Worm (Caenorhabditis elegans) whole organism, late embryonic: ENCODE data around the gene ech-3.
A peak's percentile ranks its signal among the peaks of the same experiment; 100 is the strongest.

Experiments
- K09A11.1 ChIP-seq: sonication (generic microtip); optimal IDR thresholded peaks from 2 replicates; lab custom pipeline; 2017; ENCODE audit warnings: antibody characterized with exemption, mild to moderate bottlenecking, missing genetic modification characterization, missing compliant biosample characterization; ENCODE audit not compliant: insufficient read depth
- T23F11.4 ChIP-seq: fragments of 200-800 bp; sonication (Bioruptor generic); optimal IDR thresholded peaks from 2 replicates; lab custom pipeline; 2018; ENCODE audit warnings: mild to moderate bottlenecking, missing genetic modification characterization, missing compliant biosample characterization
- ama-1 ChIP-seq: fragments of 150-350 bp; optimal IDR thresholded peaks from 2 replicates; lab custom pipeline; 2014
- ceh-18 ChIP-seq: sonication (generic microtip); optimal IDR thresholded peaks from 2 replicates; lab custom pipeline; 2016; ENCODE audit warnings: missing genetic modification characterization, missing compliant biosample characterization
- ceh-2 ChIP-seq: sonication (generic microtip); optimal IDR thresholded peaks from 2 replicates; lab custom pipeline; 2016; ENCODE audit warnings: missing genotype, missing genetic modification characterization, missing compliant biosample characterization
- ceh-30 ChIP-seq: fragments of 150-350 bp; optimal IDR thresholded peaks from 2 replicates; lab custom pipeline; 2014; ENCODE audit warnings: missing biosample characterization, missing genetic modification characterization
- ceh-34 ChIP-seq: sonication (generic microtip); optimal IDR thresholded peaks from 2 replicates; lab custom pipeline; 2016; ENCODE audit warnings: mild to moderate bottlenecking, missing genetic modification characterization, missing compliant biosample characterization
- ceh-45 ChIP-seq: fragments of 200-800 bp; sonication (Bioruptor generic); IDR thresholded peaks from 2 replicates; pipeline ENCODE4 v1.3.6; 2022; ENCODE audit warnings: missing genetic modification reagents, missing genetic modification characterization, missing compliant biosample characterization
- ceh-6 ChIP-seq: fragments of 200-800 bp; sonication (Bioruptor generic); optimal IDR thresholded peaks from 2 replicates; lab custom pipeline; 2018; ENCODE audit warnings: mild to moderate bottlenecking, missing genetic modification characterization, missing compliant biosample characterization
- ceh-9 ChIP-seq: sonication (generic microtip); optimal IDR thresholded peaks from 2 replicates; lab custom pipeline; 2016; ENCODE audit warnings: mild to moderate bottlenecking, missing genetic modification characterization, inconsistent platforms, missing compliant biosample characterization
- che-1 ChIP-seq: sonication (generic microtip); optimal IDR thresholded peaks from 2 replicates; lab custom pipeline; 2016; ENCODE audit warnings: mild to moderate bottlenecking, missing genetic modification characterization, missing compliant biosample characterization
- dve-1 ChIP-seq: sonication (generic microtip); optimal IDR thresholded peaks from 2 replicates; lab custom pipeline; 2017; ENCODE audit warnings: antibody characterized with exemption, mild to moderate bottlenecking, missing genetic modification characterization, missing compliant biosample characterization
- elt-2 ChIP-seq: sonication (generic microtip); optimal IDR thresholded peaks from 2 replicates; lab custom pipeline; 2016; ENCODE audit warnings: missing genetic modification reagents, missing genetic modification characterization, missing compliant biosample characterization
- fkh-6 ChIP-seq: sonication (generic microtip); optimal IDR thresholded peaks from 2 replicates; lab custom pipeline; 2016; ENCODE audit warnings: missing genetic modification characterization, missing compliant biosample characterization
- gmeb-2 ChIP-seq: sonication (generic microtip); optimal IDR thresholded peaks from 2 replicates; lab custom pipeline; 2016; ENCODE audit warnings: missing genetic modification characterization, inconsistent platforms, missing compliant biosample characterization
- hlh-13 ChIP-seq: fragments of 200-800 bp; sonication (Bioruptor generic); optimal IDR thresholded peaks from 2 replicates; lab custom pipeline; 2018; ENCODE audit warnings: mild to moderate bottlenecking, missing genetic modification characterization, missing compliant biosample characterization
- hlh-30 ChIP-seq: sonication (generic microtip); optimal IDR thresholded peaks from 2 replicates; lab custom pipeline; 2017; ENCODE audit warnings: antibody characterized with exemption, missing genetic modification characterization, missing compliant biosample characterization; ENCODE audit not compliant: insufficient read depth
- hlh-8 ChIP-seq: sonication (generic microtip); optimal IDR thresholded peaks from 2 replicates; lab custom pipeline; 2016; ENCODE audit warnings: missing genotype, missing genetic modification characterization, missing compliant biosample characterization
- lin-11 ChIP-seq: fragments of 200-800 bp; sonication (Bioruptor generic); optimal IDR thresholded peaks from 2 replicates; lab custom pipeline; 2018; ENCODE audit warnings: mild to moderate bottlenecking, missing genetic modification characterization, missing compliant biosample characterization
- madf-2 ChIP-seq: sonication (generic microtip); optimal IDR thresholded peaks from 2 replicates; lab custom pipeline; 2017; ENCODE audit warnings: missing genetic modification characterization, missing compliant biosample characterization
- mec-3 ChIP-seq: sonication (generic microtip); optimal IDR thresholded peaks from 2 replicates; lab custom pipeline; 2016; ENCODE audit warnings: borderline replicate concordance, missing genetic modification characterization, missing compliant biosample characterization
- nhr-232 ChIP-seq: sonication (generic microtip); optimal IDR thresholded peaks from 2 replicates; lab custom pipeline; 2016; ENCODE audit warnings: missing genetic modification characterization, missing compliant biosample characterization
- npax-4 ChIP-seq: sonication (generic microtip); optimal IDR thresholded peaks from 2 replicates; lab custom pipeline; 2016; ENCODE audit warnings: missing genetic modification characterization, missing compliant biosample characterization
- pax-1 ChIP-seq: fragments of 150-350 bp; optimal IDR thresholded peaks from 2 replicates; lab custom pipeline; 2014; ENCODE audit warnings: missing biosample characterization, missing genetic modification characterization
- pha-2 ChIP-seq: sonication (generic microtip); optimal IDR thresholded peaks from 2 replicates; lab custom pipeline; 2017; ENCODE audit warnings: mild to moderate bottlenecking, missing genetic modification characterization, missing compliant biosample characterization
- pros-1 ChIP-seq: fragments of 150-350 bp; optimal IDR thresholded peaks from 2 replicates; lab custom pipeline; 2014; ENCODE audit warnings: missing biosample characterization, missing genetic modification reagents, missing genetic modification characterization
- rnt-1 ChIP-seq: sonication (generic microtip); optimal IDR thresholded peaks from 2 replicates; lab custom pipeline; 2016; ENCODE audit warnings: missing genetic modification characterization, missing compliant biosample characterization
- sdc-2 ChIP-seq: sonication (generic microtip); optimal IDR thresholded peaks from 2 replicates; lab custom pipeline; 2016; ENCODE audit warnings: missing genotype, missing genetic modification characterization, missing compliant biosample characterization
- sox-2 ChIP-seq: fragments of 200-800 bp; sonication (Bioruptor generic); IDR thresholded peaks from 2 replicates; pipeline ENCODE4 v1.3.6; 2022; ENCODE audit warnings: missing genetic modification reagents, missing genetic modification characterization, missing compliant biosample characterization
- tbx-2 ChIP-seq: sonication (generic microtip); optimal IDR thresholded peaks from 2 replicates; lab custom pipeline; 2016; ENCODE audit warnings: missing genetic modification characterization, missing compliant biosample characterization
- unc-3 ChIP-seq, 2 experiments: fragments of 200-800 bp in 1 of 2; sonication (Bioruptor generic) in 1 of 2; sonication (generic microtip) in 1 of 2; conservative IDR thresholded peaks in 1 of 2; optimal IDR thresholded peaks in 1 of 2; 2 replicates each; pipeline versions ENCODE4 v1.3.6 to Lab custom; 2016 to 2022; ENCODE audit warnings: missing compliant biosample characterization in 2 of 2, missing genetic modification characterization in 2 of 2, missing genetic modification reagents in 1 of 2
- unc-42 ChIP-seq: sonication (generic microtip); optimal IDR thresholded peaks from 2 replicates; lab custom pipeline; 2016; ENCODE audit warnings: missing genotype, missing genetic modification characterization, missing compliant biosample characterization
- unc-55 ChIP-seq: sonication (generic microtip); optimal IDR thresholded peaks from 2 replicates; lab custom pipeline; 2017; ENCODE audit warnings: missing biosample characterization, missing genetic modification reagents, missing genetic modification characterization
- unc-86 ChIP-seq: sonication (generic microtip); optimal IDR thresholded peaks from 2 replicates; lab custom pipeline; 2016; ENCODE audit warnings: missing genetic modification characterization, missing compliant biosample characterization

Gene ech-3

DNA sequence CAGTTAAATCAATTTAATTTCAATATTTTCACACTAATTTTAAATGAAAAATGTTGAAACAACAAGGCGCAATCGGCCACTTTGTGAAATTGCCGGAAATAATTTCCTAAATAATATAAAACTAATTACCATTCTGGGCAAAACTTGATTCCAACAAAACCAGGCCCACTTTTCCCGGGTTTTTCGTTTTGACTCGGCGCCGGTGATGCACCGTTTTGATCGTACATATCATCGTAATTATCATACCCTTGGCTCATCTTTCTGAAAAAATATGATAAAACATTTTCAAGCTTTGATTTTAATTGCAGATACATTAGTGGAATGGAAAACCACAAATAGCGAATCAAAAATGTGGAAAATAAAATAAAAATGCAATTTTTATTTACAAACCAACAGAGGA is 10.0 kb upstream of the ech-3 start, which contains the start of gene rpb-9:
Gene rpb-9 (minus strand): TSS at position 314 of the 400 bp plus-strand sequence.
- TF ChIP-seq sdc-2 (tag; lab: Kevin White, UChicago) (no peak), madf-2 (tag; lab: Kevin White, UChicago) (no peak), ceh-34 (no peak), che-1 (tag; lab: Kevin White, UChicago) (no peak), dve-1 (tag; lab: Kevin White, UChicago) (no peak)

DNA sequence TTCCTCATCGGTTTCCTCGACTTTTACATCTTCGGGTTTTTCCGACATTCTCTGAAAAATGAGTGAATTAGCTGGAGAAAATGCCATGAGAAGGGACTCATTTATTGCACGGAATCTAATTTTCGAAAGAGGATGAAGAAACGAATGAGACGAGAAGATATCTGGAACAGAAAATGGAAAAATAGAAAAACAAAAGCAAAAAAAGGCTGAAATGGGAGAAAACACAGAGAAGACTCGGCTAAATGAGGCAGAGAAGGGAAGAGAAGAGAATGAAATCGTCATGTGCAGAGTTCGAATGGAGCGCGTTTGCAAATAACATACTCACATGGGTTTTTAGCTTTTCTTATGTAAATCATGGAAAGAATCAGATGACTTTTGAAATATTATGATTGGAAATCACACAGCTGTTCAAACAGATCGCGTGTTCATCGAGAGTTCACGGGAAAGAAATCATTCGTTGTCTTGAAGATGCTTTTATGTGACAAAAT is 8.1 kb upstream of the ech-3 start, which contains the start of gene Y97E10AR.6:
Gene Y97E10AR.6 (minus strand): TSS at position 51 of the 488 bp plus-strand sequence.
- TF ChIP-seq hlh-30 (peak; percentile 90), unc-42 (tag; lab: Kevin White, UChicago) (peak; percentile 30), mec-3 (tag; lab: Kevin White, UChicago) (no peak), ama-1 (no peak)

DNA sequence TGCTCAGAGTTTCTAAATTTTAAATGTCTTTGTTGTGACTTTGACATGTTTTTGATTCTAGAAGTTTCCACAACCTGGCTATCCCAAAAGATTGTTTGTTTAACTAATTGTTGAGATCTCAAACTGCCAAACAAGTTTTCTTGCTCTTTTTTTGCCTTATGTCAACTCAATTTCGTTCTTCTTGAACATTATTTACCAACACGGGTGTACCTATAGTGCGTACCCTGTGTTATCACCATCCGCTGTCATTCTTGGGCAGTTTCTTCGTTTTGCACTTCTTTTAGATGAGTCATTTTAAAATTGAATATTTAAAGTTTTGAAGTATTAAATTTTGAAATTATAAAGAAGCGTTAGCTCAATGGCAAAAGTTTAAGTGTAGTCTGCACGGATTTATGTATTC is 5.1 kb upstream of the ech-3 start, which contains the start of gene sptl-2:
Gene sptl-2 (plus strand): TSS at position 280 of the 400 bp plus-strand sequence.
- no peak for TF ChIP-seq rnt-1
- TF ChIP-seq ceh-30 (tag; lab: Kevin White, UChicago), result no peak
- no peak for TF ChIP-seq unc-42 (tag; lab: Kevin White, UChicago)
- TF ChIP-seq npax-4, result no peak
- no peak for TF ChIP-seq ceh-45 (GFP tag; lab: Robert Waterston, UW)
- no peak for TF ChIP-seq nhr-232 (tag; lab: Kevin White, UChicago)
- no peak for TF ChIP-seq madf-2 (tag; lab: Kevin White, UChicago)
- TF ChIP-seq ceh-2 (tag; lab: Kevin White, UChicago), result no peak
- no peak for TF ChIP-seq T23F11.4 (GFP tag; lab: Kevin White, UChicago)
- TF ChIP-seq hlh-8 (tag; lab: Kevin White, UChicago), result no peak
- no peak for TF ChIP-seq hlh-13 (GFP tag; lab: Kevin White, UChicago)
- TF ChIP-seq unc-86, result no peak
- no peak for TF ChIP-seq K09A11.1 (tag; lab: Kevin White, UChicago)
- TF ChIP-seq pros-1 (tag; lab: Kevin White, UChicago), result no peak
- no peak for TF ChIP-seq gmeb-2 (tag; lab: Kevin White, UChicago)
- TF ChIP-seq, all 69 proteins: peak for 0

DNA sequence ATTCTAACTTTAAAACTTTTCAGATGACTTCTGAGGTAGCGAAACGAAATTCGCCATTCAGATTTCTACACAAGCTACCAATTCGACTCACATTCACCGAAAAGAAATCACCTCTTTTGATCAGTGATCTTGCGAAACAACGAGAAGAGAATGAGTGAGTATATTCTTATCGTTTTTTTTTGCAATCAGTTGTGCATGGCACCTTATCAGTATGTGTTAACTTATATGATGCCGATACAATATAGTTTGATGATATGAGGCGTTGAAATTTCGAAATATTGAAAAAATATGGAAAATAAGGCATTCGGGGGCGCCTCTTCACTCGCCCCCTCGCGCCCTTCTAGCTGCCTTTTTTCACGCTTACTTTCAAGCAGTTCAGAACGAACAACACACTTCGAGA is 4.1 kb upstream of the ech-3 start:
- TF ChIP-seq elt-2 (peak; percentile 97), dve-1 (tag; lab: Kevin White, UChicago) (no peak)

DNA sequence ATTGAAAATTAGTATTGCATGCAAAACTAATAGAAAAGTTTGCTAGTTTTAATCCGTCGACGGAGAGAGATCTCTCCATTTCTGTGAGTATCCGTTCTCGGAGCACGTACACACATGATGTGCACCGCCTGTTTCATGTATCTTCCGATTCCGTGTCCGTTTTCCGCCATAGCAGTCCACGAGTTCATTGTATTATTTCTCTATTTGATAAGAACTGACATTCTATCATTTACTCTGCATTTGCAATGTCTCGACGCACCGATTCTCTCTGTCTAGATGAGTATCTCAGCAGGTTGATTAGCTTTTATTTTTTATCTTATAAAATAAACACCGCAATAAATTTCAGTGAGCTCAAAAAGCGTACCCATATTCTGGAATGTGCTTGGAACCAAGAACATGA is 3.1 kb upstream of the ech-3 start:
- TF ChIP-seq mec-3 (tag; lab: Kevin White, UChicago), result no peak
- no peak for TF ChIP-seq madf-2 (tag; lab: Kevin White, UChicago)
- no peak for TF ChIP-seq lin-11
- TF ChIP-seq pha-2 (tag; lab: Kevin White, UChicago), result no peak
- TF ChIP-seq ceh-18, result no peak
- no peak for TF ChIP-seq ceh-2 (tag; lab: Kevin White, UChicago)
- no peak for TF ChIP-seq fkh-6
- no peak for TF ChIP-seq pax-1 (tag; lab: Kevin White, UChicago)
- no peak for TF ChIP-seq hlh-30
- no peak for TF ChIP-seq ama-1
- no peak for TF ChIP-seq tbx-2 (tag; lab: Kevin White, UChicago)
- no peak for TF ChIP-seq sox-2 (GFP tag; lab: Robert Waterston, UW)

DNA sequence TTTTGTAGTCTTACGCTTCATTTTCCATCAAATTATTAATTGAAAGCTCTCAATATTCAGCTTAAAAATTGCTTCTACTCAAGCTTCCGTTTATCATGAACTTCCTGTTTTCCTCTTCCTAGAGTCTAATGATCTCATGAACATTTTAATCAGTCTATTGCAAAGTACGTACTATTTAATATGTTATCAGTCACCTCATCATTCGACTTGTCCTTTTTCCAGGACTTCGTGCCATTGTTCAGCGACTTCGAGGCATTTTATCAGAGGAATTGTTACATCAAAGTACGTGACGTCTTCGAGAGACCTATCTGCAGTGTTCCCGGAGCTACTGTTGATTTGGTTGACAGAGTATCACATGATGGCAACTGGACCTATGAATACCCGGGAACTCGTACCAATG is 2.2 kb upstream of the ech-3 start:
- TF ChIP-seq hlh-30 (peak; percentile 18), ceh-9 (tag; lab: Kevin White, UChicago) (no peak), unc-55 (GFP tag; lab: Kevin White, UChicago) (no peak), unc-3 (GFP tag; conservative IDR thresholded peaks at IDR 0.05; lab: Robert Waterston, UW) (no peak), unc-3 (tag; optimal IDR thresholded peaks at IDR 0.05; lab: Kevin White, UChicago) (no peak), ceh-6 (GFP tag; lab: Kevin White, UChicago) (no peak), T23F11.4 (GFP tag; lab: Kevin White, UChicago) (no peak), pros-1 (tag; lab: Kevin White, UChicago) (no peak)
